Fruit fly (Drosophila melanogaster): ENCODE data around the gene CG11889.
A peak's percentile ranks its signal among the peaks of the same experiment; 100 is the strongest.

The CG11889 gene

dm6 chr3R:25232271-25232989 is 37.6 kb upstream of the CG11889 start, which contains the start of gene Cad96Cb (continued):
- TF ChIP-seq kni (GFP tag; optimal IDR thresholded peaks at IDR 0.05) (peak; percentile 53), CG43689 (GFP tag; IDR thresholded peaks at IDR 0.05) (no peak), CoRest (tag; optimal IDR thresholded peaks at IDR 0.05) (peak; percentile 90), D19A (tag; optimal IDR thresholded peaks at IDR 0.05) (peak; percentile 84), CG14710 (tag; optimal IDR thresholded peaks at IDR 0.05) (peak; percentile 93), Poxn (GFP tag; IDR thresholded peaks at IDR 0.05) (no peak), HLH54F (GFP tag; optimal IDR thresholded peaks at IDR 0.05) (peak; percentile 61), Dll (GFP tag; IDR thresholded peaks at IDR 0.05; ENCODE audit: partially characterized antibody) (0 out of 4 replicates have a peak, but pooled peaks have one; percentile 21), nerfin-2 (GFP tag; IDR thresholded peaks at IDR 0.05; ENCODE audit: partially characterized antibody) (no peak), CG7987 (GFP tag; optimal IDR thresholded peaks at IDR 0.05) (no peak), Fer3 (tag; optimal IDR thresholded peaks at IDR 0.05) (peak; percentile 53), Hr51 (GFP tag; optimal IDR thresholded peaks at IDR 0.05) (peak; percentile 48 to 90), phol (tag; optimal IDR thresholded peaks at IDR 0.05) (peak; percentile 93), CG3726 (GFP tag; IDR thresholded peaks at IDR 0.05) (no peak), CG10462 (GFP tag; optimal IDR thresholded peaks at IDR 0.05) (peak; percentile 72), CkIIα-i1 (GFP tag; IDR thresholded peaks at IDR 0.05) (no peak), CG2889 (GFP tag; IDR thresholded peaks at IDR 0.05) (no peak), HmgD (GFP tag; optimal IDR thresholded peaks at IDR 0.05) (peak; percentile 28), tll (GFP tag; optimal IDR thresholded peaks at IDR 0.05) (no peak), CG10979 (tag; optimal IDR thresholded peaks at IDR 0.05) (peak; percentile 94), CG2875 (GFP tag; optimal IDR thresholded peaks at IDR 0.05) (peak; percentile 87), ham (GFP tag; IDR thresholded peaks at IDR 0.05) (no peak), CG7745 (tag; optimal IDR thresholded peaks at IDR 0.05) (no peak), ftz-f1 (GFP tag; optimal IDR thresholded peaks at IDR 0.05) (no peak), btn (GFP tag; optimal IDR thresholded peaks at IDR 0.05) (peak; percentile 81), nom (GFP tag; optimal IDR thresholded peaks at IDR 0.05) (peak; percentile 81), Usf (GFP tag; optimal IDR thresholded peaks at IDR 0.05) (peak; percentile 56), Meics (GFP tag; optimal IDR thresholded peaks at IDR 0.05) (peak; percentile 69), CG6813 (GFP tag; optimal IDR thresholded peaks at IDR 0.05) (peak; percentile 80), tgo (GFP tag; IDR thresholded peaks at IDR 0.05) (peak; percentile 64), crc (GFP tag; optimal IDR thresholded peaks at IDR 0.05) (peak; percentile 59), h (optimal IDR thresholded peaks at IDR 0.05) (no peak), CG8765 (GFP tag; IDR thresholded peaks at IDR 0.05) (no peak), CG15601 (tag; optimal IDR thresholded peaks at IDR 0.05) (peak; percentile 88), prd (optimal IDR thresholded peaks at IDR 0.05) (no peak), prd (GFP tag; IDR thresholded peaks at IDR 0.05) (peak; percentile 75), CG12155 (GFP tag; optimal IDR thresholded peaks at IDR 0.05) (peak; percentile 64), so (GFP tag; IDR thresholded peaks at IDR 0.05) (peak; percentile 66; the same call in 1 of the 3 replicates), fd3F (GFP tag; optimal IDR thresholded peaks at IDR 0.05) (peak; percentile 24), CG14965 (GFP tag; optimal IDR thresholded peaks at IDR 0.05; ENCODE audit: borderline replicate concordance) (peak; percentile 40), CG17612 (GFP tag; IDR thresholded peaks at IDR 0.05) (no peak), disco-r (GFP tag; optimal IDR thresholded peaks at IDR 0.05) (peak; percentile 73), CG1024 (GFP tag; IDR thresholded peaks at IDR 0.05) (0 out of 2 replicates have a peak, but pooled peaks have one; percentile 12), CG14441 (GFP tag; IDR thresholded peaks at IDR 0.05) (0 out of 2 replicates have a peak, but pooled peaks have one; percentile 11), Myb (GFP tag; optimal IDR thresholded peaks at IDR 0.05) (peak; percentile 54), cg (GFP tag; optimal IDR thresholded peaks at IDR 0.05) (no peak), Stat92E (GFP tag; optimal IDR thresholded peaks at IDR 0.05) (peak in 1 of 3 experiments; percentile 27), CG18011 (GFP tag; optimal IDR thresholded peaks at IDR 0.05) (peak; percentile 35)
